Fruit fly (Drosophila melanogaster) whole organism, prepupa: Measurements from ENCODE around the gene cue.

Source experiments
- Blimp-1 ChIP-seq: fragments of 200-800 bp; sonication (Bioruptor generic); optimal IDR thresholded peaks from 3 replicates; lab custom pipeline; 2017; ENCODE audit warnings: missing biosample characterization, missing genetic modification characterization, mild to moderate bottlenecking, moderate library complexity, missing genetic modification reagents
- CG10631 ChIP-seq: fragments of 200-800 bp; sonication (Bioruptor generic); optimal IDR thresholded peaks from 2 replicates; lab custom pipeline; 2016; ENCODE audit warnings: missing biosample characterization, missing genetic modification characterization
- CG10669 ChIP-seq: fragments of 200-800 bp; sonication (Bioruptor generic); optimal IDR thresholded peaks from 3 replicates; lab custom pipeline; 2018; ENCODE audit warnings: missing biosample characterization, mild to moderate bottlenecking, missing genetic modification characterization, moderate library complexity
- CG11294 ChIP-seq: fragments of 200-800 bp; sonication (Bioruptor generic); IDR thresholded peaks from 2 replicates; pipeline ENCODE4 v1.3.6; 2022; ENCODE audit warnings: missing biosample characterization, missing genetic modification characterization
- CG11762 ChIP-seq: fragments of 200-800 bp; sonication (Bioruptor generic); optimal IDR thresholded peaks from 3 replicates; lab custom pipeline; 2016; ENCODE audit warnings: missing biosample characterization, missing genetic modification characterization; ENCODE audit not compliant: insufficient read depth
- CG11902 ChIP-seq: fragments of 200-800 bp; sonication (Bioruptor generic); optimal IDR thresholded peaks from 3 replicates; lab custom pipeline; 2016; ENCODE audit warnings: missing biosample characterization, missing genetic modification characterization
- CG15336 ChIP-seq: fragments of 200-800 bp; sonication (Bioruptor generic); IDR thresholded peaks from 2 replicates; pipeline ENCODE4 v1.3.6; 2022; ENCODE audit warnings: missing biosample characterization, missing genetic modification characterization
- CG1621 ChIP-seq: fragments of 200-800 bp; sonication (Bioruptor generic); optimal IDR thresholded peaks from 3 replicates; lab custom pipeline; 2018; ENCODE audit warnings: missing biosample characterization, mild to moderate bottlenecking, missing genetic modification characterization
- CG16779 ChIP-seq: fragments of 200-800 bp; sonication (Bioruptor generic); optimal IDR thresholded peaks from 3 replicates; lab custom pipeline; 2017; ENCODE audit warnings: missing biosample characterization, mild to moderate bottlenecking, missing genetic modification characterization
- CG31627 ChIP-seq: fragments of 200-800 bp; sonication (Bioruptor generic); optimal IDR thresholded peaks from 3 replicates; lab custom pipeline; 2016; ENCODE audit warnings: missing biosample characterization, missing genetic modification characterization
- CG32006 ChIP-seq: fragments of 200-800 bp; sonication (Bioruptor generic); optimal IDR thresholded peaks from 3 replicates; lab custom pipeline; 2017; ENCODE audit warnings: missing biosample characterization, mild to moderate bottlenecking, missing genetic modification characterization
- CG34406 ChIP-seq: fragments of 200-800 bp; sonication (Bioruptor generic); optimal IDR thresholded peaks from 3 replicates; lab custom pipeline; 2016; ENCODE audit warnings: missing biosample characterization, missing genetic modification characterization
- CG3919 ChIP-seq: fragments of 200-800 bp; sonication (Bioruptor generic); optimal IDR thresholded peaks from 3 replicates; lab custom pipeline; 2016; ENCODE audit warnings: missing biosample characterization, missing genetic modification characterization
- CG4318 ChIP-seq: fragments of 200-800 bp; sonication (Bioruptor generic); optimal IDR thresholded peaks from 3 replicates; lab custom pipeline; 2017; ENCODE audit warnings: missing biosample characterization, mild to moderate bottlenecking, missing genetic modification characterization
- CG6163 ChIP-seq: fragments of 200-800 bp; sonication (Bioruptor generic); IDR thresholded peaks from 3 replicates; pipeline ENCODE4 v1.3.6; 2022; ENCODE audit warnings: missing biosample characterization, missing genetic modification characterization
- CG6276 ChIP-seq: fragments of 200-800 bp; sonication (Bioruptor generic); optimal IDR thresholded peaks from 2 replicates; lab custom pipeline; 2017; ENCODE audit warnings: missing biosample characterization, mild to moderate bottlenecking, missing genetic modification characterization
- CG6792 ChIP-seq: fragments of 200-800 bp; sonication (Bioruptor generic); optimal IDR thresholded peaks from 3 replicates; lab custom pipeline; 2016; ENCODE audit warnings: missing biosample characterization, missing genetic modification characterization
- CG6808 ChIP-seq: fragments of 200-800 bp; sonication (Bioruptor generic); optimal IDR thresholded peaks from 3 replicates; lab custom pipeline; 2017; ENCODE audit warnings: missing biosample characterization, missing genetic modification characterization, mild to moderate bottlenecking, moderate library complexity, missing genetic modification reagents
- CG6854 ChIP-seq: fragments of 200-800 bp; sonication (Bioruptor generic); optimal IDR thresholded peaks from 2 replicates; lab custom pipeline; 2017; ENCODE audit warnings: missing biosample characterization, mild to moderate bottlenecking, missing genetic modification characterization
- CG7368 ChIP-seq: fragments of 200-800 bp; sonication (Bioruptor generic); optimal IDR thresholded peaks from 3 replicates; lab custom pipeline; 2016; ENCODE audit warnings: missing biosample characterization, missing genetic modification characterization
- CG8319 ChIP-seq: fragments of 200-800 bp; sonication (Bioruptor generic); optimal IDR thresholded peaks from 3 replicates; lab custom pipeline; 2016; ENCODE audit warnings: missing biosample characterization, missing genetic modification characterization
- Eip75B ChIP-seq: fragments of 200-800 bp; sonication (Bioruptor generic); optimal IDR thresholded peaks from 3 replicates; lab custom pipeline; 2016; ENCODE audit warnings: missing biosample characterization, missing genetic modification characterization
- Eip78C ChIP-seq: fragments of 200-800 bp; sonication (Bioruptor generic); peaks from one replicate; lab custom pipeline; 2016; ENCODE audit warnings: missing biosample characterization, missing genetic modification characterization
- Ets21C ChIP-seq: fragments of 200-800 bp; sonication (Bioruptor generic); optimal IDR thresholded peaks from 3 replicates; lab custom pipeline; 2016; ENCODE audit warnings: missing biosample characterization, missing genetic modification characterization
- Gug ChIP-seq: fragments of 200-800 bp; sonication (Bioruptor generic); IDR thresholded peaks from 2 replicates; pipeline ENCODE4 v1.3.6; 2022; ENCODE audit warnings: missing biosample characterization, missing genetic modification characterization
- Hr38 ChIP-seq: sonication (Bioruptor generic); optimal IDR thresholded peaks from 2 replicates; lab custom pipeline; 2016; ENCODE audit warnings: missing biosample characterization, missing genetic modification characterization
- Hr39 ChIP-seq: fragments of 200-800 bp; sonication (Bioruptor generic); optimal IDR thresholded peaks from 2 replicates; lab custom pipeline; 2016; ENCODE audit warnings: missing biosample characterization, missing genetic modification characterization
- Lpt ChIP-seq: fragments of 200-800 bp; sonication (Bioruptor generic); optimal IDR thresholded peaks from 3 replicates; lab custom pipeline; 2016; ENCODE audit warnings: missing biosample characterization, missing genetic modification characterization
- OdsH ChIP-seq: fragments of 200-800 bp; sonication (Bioruptor generic); optimal IDR thresholded peaks from 3 replicates; lab custom pipeline; 2016; ENCODE audit warnings: missing biosample characterization, missing genetic modification characterization
- Smox ChIP-seq: fragments of 200-800 bp; sonication (Bioruptor generic); optimal IDR thresholded peaks from 3 replicates; lab custom pipeline; 2016; ENCODE audit warnings: missing biosample characterization, missing genetic modification characterization
- Sox102F ChIP-seq: fragments of 200-800 bp; sonication (Bioruptor generic); optimal IDR thresholded peaks from 2 replicates; lab custom pipeline; 2016; ENCODE audit warnings: missing biosample characterization, mild to moderate bottlenecking, missing genetic modification characterization
- Sox14 ChIP-seq: fragments of 200-800 bp; sonication (Bioruptor generic); optimal IDR thresholded peaks from 3 replicates; lab custom pipeline; 2016; ENCODE audit warnings: missing biosample characterization, missing genetic modification characterization
- Sox15 ChIP-seq: fragments of 200-800 bp; sonication (Bioruptor generic); optimal IDR thresholded peaks from 3 replicates; lab custom pipeline; 2016; ENCODE audit warnings: missing biosample characterization, missing genetic modification characterization
- achi ChIP-seq: fragments of 200-800 bp; sonication (Bioruptor generic); optimal IDR thresholded peaks from 3 replicates; lab custom pipeline; 2016; ENCODE audit warnings: missing biosample characterization, missing genetic modification characterization
- acj6 ChIP-seq: fragments of 200-800 bp; sonication (Bioruptor generic); optimal IDR thresholded peaks from 3 replicates; lab custom pipeline; 2016; ENCODE audit warnings: missing biosample characterization, missing genetic modification characterization
- cyc ChIP-seq: fragments of 200-800 bp; sonication (Bioruptor generic); optimal IDR thresholded peaks from 3 replicates; lab custom pipeline; 2016; ENCODE audit warnings: missing biosample characterization, missing genetic modification characterization
- dsx ChIP-seq: fragments of 200-800 bp; optimal IDR thresholded peaks from 3 replicates; lab custom pipeline; 2019; ENCODE audit warnings: missing biosample characterization, mild to moderate bottlenecking, missing genetic modification characterization, moderate library complexity; ENCODE audit not compliant: poor library complexity, severe bottlenecking
- eg ChIP-seq: fragments of 200-800 bp; sonication (Bioruptor generic); IDR thresholded peaks from 3 replicates; pipeline ENCODE4 v1.3.6; 2022; ENCODE audit warnings: missing biosample characterization, missing genetic modification characterization
- esn ChIP-seq: fragments of 200-800 bp; sonication (Bioruptor generic); optimal IDR thresholded peaks from 2 replicates; lab custom pipeline; 2016; ENCODE audit warnings: missing biosample characterization, mild to moderate bottlenecking, missing genetic modification characterization, moderate library complexity
- fkh ChIP-seq: fragments of 200-800 bp; sonication (Bioruptor generic); optimal IDR thresholded peaks from 3 replicates; lab custom pipeline; 2017; ENCODE audit warnings: missing biosample characterization, mild to moderate bottlenecking, missing genetic modification characterization, moderate library complexity
- lz ChIP-seq: fragments of 200-800 bp; sonication (Bioruptor generic); optimal IDR thresholded peaks from 3 replicates; lab custom pipeline; 2016; ENCODE audit warnings: missing biosample characterization, missing genetic modification characterization
- net ChIP-seq: fragments of 200-800 bp; sonication (Bioruptor generic); optimal IDR thresholded peaks from 3 replicates; lab custom pipeline; 2016; ENCODE audit warnings: missing biosample characterization, missing genetic modification characterization
- pdm3 ChIP-seq: fragments of 200-800 bp; sonication (Bioruptor generic); optimal IDR thresholded peaks from 3 replicates; lab custom pipeline; 2016; ENCODE audit warnings: missing biosample characterization, missing genetic modification characterization
- salr ChIP-seq, 2 experiments: fragments of 200-800 bp; sonication (Bioruptor generic); optimal IDR thresholded peaks; 3 replicates each; lab custom pipeline; 2016 to 2018; ENCODE audit warnings: missing biosample characterization in 2 of 2, missing genetic modification characterization in 2 of 2, mild to moderate bottlenecking in 1 of 2
- svp ChIP-seq: fragments of 200-800 bp; sonication (Bioruptor generic); peaks from one replicate; lab custom pipeline; 2016; ENCODE audit warnings: missing biosample characterization, missing genetic modification characterization
- topi ChIP-seq: fragments of 200-800 bp; sonication (Bioruptor generic); optimal IDR thresholded peaks from 3 replicates; lab custom pipeline; 2016; ENCODE audit warnings: missing biosample characterization, missing genetic modification characterization
- vri ChIP-seq: fragments of 200-800 bp; sonication (Bioruptor generic); optimal IDR thresholded peaks from 3 replicates; lab custom pipeline; 2016; ENCODE audit warnings: missing biosample characterization, mild to moderate bottlenecking, missing genetic modification characterization

cue gene

DNA sequence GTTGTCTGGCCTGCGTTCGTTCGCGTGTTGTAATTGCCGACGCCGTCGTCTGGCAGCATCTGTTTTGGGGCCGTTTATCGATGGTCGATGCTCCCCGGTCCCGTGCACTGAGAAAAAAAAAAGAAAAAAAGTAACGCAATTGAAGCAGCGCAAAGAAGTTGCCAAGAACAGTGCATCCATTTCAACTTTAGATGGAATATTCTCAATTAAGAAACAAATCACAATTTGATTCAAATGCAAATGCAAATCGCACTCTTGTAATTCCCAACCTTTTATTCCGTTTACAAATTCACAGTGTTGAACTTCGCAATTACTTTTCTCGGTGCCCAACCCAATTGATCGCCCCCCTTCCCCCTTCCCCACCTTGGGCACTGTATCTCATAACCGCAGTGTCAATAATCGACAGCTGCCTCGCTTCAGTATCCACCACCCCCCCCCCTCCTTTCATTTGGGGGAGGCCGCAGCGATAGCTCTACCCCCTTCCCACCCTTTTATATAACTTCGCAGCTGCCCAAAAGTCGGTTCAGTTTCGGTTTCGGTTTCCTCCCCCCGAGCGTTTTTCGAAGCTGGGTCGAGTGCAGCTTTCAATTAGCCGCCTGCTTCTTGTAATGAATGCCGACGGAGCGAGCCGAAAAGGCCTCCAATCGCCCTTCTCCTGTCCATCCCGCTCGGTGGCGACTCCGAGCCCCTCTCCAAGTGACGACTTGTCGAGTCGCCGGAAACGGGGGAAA lies 58.9 kb downstream of the cue start (continued):
- no peak for TF ChIP-seq salr (GFP tag; optimal IDR thresholded peaks at IDR 0.05; lab: Kevin White, UChicago)
- TF ChIP-seq pdm3 (GFP tag; lab: Kevin White, UChicago), result peak; percentile 32
- TF ChIP-seq CG10631, result no peak
- TF ChIP-seq CG16779 (tag; lab: Kevin White, UChicago), result no peak
- TF ChIP-seq Hr39 (GFP tag; lab: Kevin White, UChicago), result peak; percentile 63
- TF ChIP-seq Lpt (GFP tag; lab: Kevin White, UChicago), result no peak
- TF ChIP-seq Ets21C (GFP tag; lab: Kevin White, UChicago), result peak; percentile 43
- peak; percentile 65 for TF ChIP-seq Smox (GFP tag; lab: Kevin White, UChicago)
- TF ChIP-seq CG3919 (GFP tag; lab: Kevin White, UChicago), result peak; percentile 32
- TF ChIP-seq CG34406 (GFP tag; lab: Kevin White, UChicago), result peak; percentile 45
- TF ChIP-seq CG1621 (tag; lab: Kevin White, UChicago), result no peak
- TF ChIP-seq CG6276 (GFP tag; lab: Kevin White, UChicago), result no peak
- no peak for TF ChIP-seq CG7368 (GFP tag; lab: Kevin White, UChicago)
- TF ChIP-seq achi (GFP tag; lab: Kevin White, UChicago), result peak; percentile 21
- TF ChIP-seq, all 60 proteins: peak for 28

- TF ChIP-seq acj6, result peak; percentile 32
- peak; percentile 46 for TF ChIP-seq Sox102F (GFP tag; lab: Kevin White, UChicago)
- TF ChIP-seq net (GFP tag; lab: Kevin White, UChicago), result peak; percentile 41
- peak; percentile 18 for TF ChIP-seq vri
- TF ChIP-seq Eip78C (GFP tag; lab: Kevin White, UChicago), result peak; percentile 89
- peak; percentile 77 for TF ChIP-seq esn (GFP tag; lab: Kevin White, UChicago)
- no peak for TF ChIP-seq CG6163
- TF ChIP-seq CG11294 (GFP tag; lab: Robert Waterston, UW), result no peak
- peak; percentile 12 for TF ChIP-seq CG8319 (GFP tag; lab: Kevin White, UChicago)
- peak; percentile 68 for TF ChIP-seq CG31627 (GFP tag; lab: Kevin White, UChicago)
- TF ChIP-seq eg (GFP tag; lab: Robert Waterston, UW), result no peak
- peak; percentile 75 for TF ChIP-seq Hr39 (GFP tag; lab: Kevin White, UChicago)
- TF ChIP-seq CG11902, result peak; percentile 12
- TF ChIP-seq pdm3 (GFP tag; lab: Kevin White, UChicago), result peak; percentile 54
- no peak for TF ChIP-seq salr (GFP tag; optimal IDR thresholded peaks at IDR 0.05; lab: Kevin White, UChicago)
- TF ChIP-seq CG11762 (GFP tag; lab: Kevin White, UChicago), result no peak
- TF ChIP-seq Eip75B (GFP tag; lab: Kevin White, UChicago), result peak; percentile 54
- no peak for TF ChIP-seq CG15336 (GFP tag; lab: Robert Waterston, UW)
- no peak for TF ChIP-seq dsx (GFP tag; lab: Kevin White, UChicago)
- peak; percentile 62 for TF ChIP-seq CG6792 (GFP tag; lab: Kevin White, UChicago)
- no peak for TF ChIP-seq CG6276 (GFP tag; lab: Kevin White, UChicago)
- peak; percentile 51 for TF ChIP-seq Sox15 (GFP tag; lab: Kevin White, UChicago)
- TF ChIP-seq CG32006 (GFP tag; lab: Kevin White, UChicago), result no peak
- no peak for TF ChIP-seq Blimp-1 (GFP tag; lab: Kevin White, UChicago)
- TF ChIP-seq topi, result peak; percentile 59
- peak; percentile 51 for TF ChIP-seq Ets21C (GFP tag; lab: Kevin White, UChicago)
- no peak for TF ChIP-seq CG16779 (tag; lab: Kevin White, UChicago)
- peak; percentile 65 for TF ChIP-seq lz
- peak; percentile 20 for TF ChIP-seq CG3919 (GFP tag; lab: Kevin White, UChicago)
- peak; percentile 88 for TF ChIP-seq svp
- no peak for TF ChIP-seq CG7368 (GFP tag; lab: Kevin White, UChicago)
- no peak for TF ChIP-seq Hr38 (GFP tag; lab: Kevin White, UChicago)
- TF ChIP-seq CG4318, result no peak
- TF ChIP-seq fkh (GFP tag; lab: Kevin White, UChicago), result no peak
- TF ChIP-seq CG10631, result peak; percentile 33
- TF ChIP-seq OdsH (GFP tag; lab: Kevin White, UChicago), result peak; percentile 32
- TF ChIP-seq CG6808 (GFP tag; lab: Kevin White, UChicago), result no peak
- peak; percentile 41 for TF ChIP-seq cyc (GFP tag; lab: Kevin White, UChicago)
- no peak for TF ChIP-seq Gug (GFP tag; lab: Robert Waterston, UW)
- no peak for TF ChIP-seq CG1621 (tag; lab: Kevin White, UChicago)
- no peak for TF ChIP-seq CG6854 (GFP tag; lab: Kevin White, UChicago)
- no peak for TF ChIP-seq CG10669 (GFP tag; lab: Kevin White, UChicago)
- TF ChIP-seq Sox14 (GFP tag; lab: Kevin White, UChicago), result peak; percentile 54
Measured at dm6 chr3L:1457281-1457680, 59.8 kb downstream of the cue start.
